Fruit fly (Drosophila melanogaster): ENCODE results near the gene CG33500.

DNA sequence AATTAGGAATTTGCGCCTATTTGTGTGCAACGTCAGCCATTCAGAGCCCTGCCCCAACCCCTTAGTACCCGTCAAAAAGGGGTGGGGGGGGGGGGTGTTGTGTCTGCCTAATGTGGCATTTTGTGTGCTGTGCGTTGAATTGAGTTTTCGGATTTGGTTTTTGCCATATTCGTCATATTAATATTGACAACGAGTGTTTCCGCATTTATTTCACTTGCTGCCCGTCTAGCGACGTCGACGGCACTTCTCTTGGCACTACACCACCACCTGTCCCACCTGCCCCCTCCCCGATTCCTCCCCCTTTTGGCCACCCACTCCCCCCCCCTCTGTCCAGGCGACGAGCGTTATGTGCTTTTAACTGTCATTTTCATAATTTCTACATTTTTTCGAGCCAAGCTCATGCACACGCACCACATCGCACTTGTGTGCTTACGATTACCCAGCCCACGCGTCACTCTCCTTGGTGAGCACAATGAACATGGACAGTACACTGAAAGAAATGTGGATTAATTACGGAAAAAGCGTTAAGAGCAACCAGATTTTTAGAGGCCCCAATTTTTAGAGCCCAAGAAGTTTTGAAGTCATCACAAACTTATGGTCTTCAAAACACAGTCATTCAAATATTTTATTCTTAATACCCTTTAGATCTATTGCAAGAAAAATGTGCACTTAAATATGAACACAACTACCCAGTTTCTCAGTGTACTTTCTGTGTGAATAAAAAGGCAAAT, 7.1 kb downstream of the CG33500 start:
- no peak for TF ChIP-seq insv (optimal IDR thresholded peaks at IDR 0.05)
- no peak for TF ChIP-seq psq (optimal IDR thresholded peaks at IDR 0.05)
- no peak for TF ChIP-seq h (optimal IDR thresholded peaks at IDR 0.05)
- TF ChIP-seq Sin3A (optimal IDR thresholded peaks at IDR 0.05): no peak
- TF ChIP-seq Myc (optimal IDR thresholded peaks at IDR 0.05): no peak
- TF ChIP-seq ttk (optimal IDR thresholded peaks at IDR 0.05): no peak
